Worm (Caenorhabditis elegans) whole organism, mixed stage, embryonic: ENCODE data around the gene C28D4.4.
"Not testable (repeated sequence)": the region's sequence is repeated elsewhere in the genome, so short reads cannot be mapped to it uniquely, and the experiment has no call there.

Experiments
- bed-3 ChIP-seq: fragments of 200-800 bp; sonication (Bioruptor generic); optimal IDR thresholded peaks from 3 replicates; lab custom pipeline; 2018; ENCODE audit warnings: mild to moderate bottlenecking, missing genetic modification characterization, moderate library complexity, missing compliant biosample characterization
- blmp-1 ChIP-seq: fragments of 150-350 bp; optimal IDR thresholded peaks from 2 replicates; lab custom pipeline; 2014; ENCODE audit warnings: missing biosample characterization, missing genetic modification characterization
- ceh-39 ChIP-seq: fragments of 150-350 bp; optimal IDR thresholded peaks from 2 replicates; lab custom pipeline; 2014; ENCODE audit warnings: missing biosample characterization, missing genetic modification characterization
- ceh-43 ChIP-seq: fragments of 200-800 bp; sonication (Bioruptor generic); optimal IDR thresholded peaks from 2 replicates; lab custom pipeline; 2018; ENCODE audit warnings: mild to moderate bottlenecking, missing genetic modification characterization, moderate library complexity, missing compliant biosample characterization
- ceh-83 ChIP-seq: fragments of 200-800 bp; sonication (Bioruptor generic); optimal IDR thresholded peaks from 2 replicates; lab custom pipeline; 2018; ENCODE audit warnings: mild to moderate bottlenecking, missing genetic modification characterization, missing compliant biosample characterization
- ces-1 ChIP-seq: fragments of 150-350 bp; optimal IDR thresholded peaks from 2 replicates; lab custom pipeline; 2014; ENCODE audit warnings: missing biosample characterization, missing genetic modification reagents, missing genetic modification characterization
- cnd-1 ChIP-seq: fragments of 200-800 bp; sonication (Bioruptor generic); optimal IDR thresholded peaks from 2 replicates; lab custom pipeline; 2018; ENCODE audit warnings: mild to moderate bottlenecking, missing genetic modification characterization, missing compliant biosample characterization
- drap-1 ChIP-seq: fragments of 200-800 bp; sonication (Bioruptor generic); optimal IDR thresholded peaks from 3 replicates; lab custom pipeline; 2018; ENCODE audit warnings: mild to moderate bottlenecking, missing genetic modification characterization, missing compliant biosample characterization
- elt-1 ChIP-seq: sonication (generic microtip); optimal IDR thresholded peaks from 2 replicates; lab custom pipeline; 2017; ENCODE audit warnings: missing genetic modification characterization, mild to moderate bottlenecking, missing compliant biosample characterization, antibody characterized with exemption, moderate library complexity, borderline replicate concordance; ENCODE audit not compliant: insufficient read depth
- elt-3 ChIP-seq: fragments of 150-350 bp; optimal IDR thresholded peaks from 2 replicates; lab custom pipeline; 2014; ENCODE audit warnings: missing biosample characterization, missing genetic modification characterization
- flh-1 ChIP-seq: fragments of 200-800 bp; sonication (Bioruptor generic); optimal IDR thresholded peaks from 2 replicates; lab custom pipeline; 2018; ENCODE audit warnings: mild to moderate bottlenecking, missing genetic modification characterization, moderate library complexity, missing compliant biosample characterization
- hlh-1 ChIP-seq: fragments of 150-350 bp; optimal IDR thresholded peaks from 2 replicates; lab custom pipeline; 2014; ENCODE audit warnings: missing biosample characterization, missing genetic modification reagents, missing genetic modification characterization
- lin-13 ChIP-seq: fragments of 150-350 bp; optimal IDR thresholded peaks from 2 replicates; lab custom pipeline; 2014; ENCODE audit warnings: missing biosample characterization, missing genetic modification characterization
- lin-32 ChIP-seq: fragments of 200-800 bp; sonication (Bioruptor generic); optimal IDR thresholded peaks from 2 replicates; lab custom pipeline; 2018; ENCODE audit warnings: mild to moderate bottlenecking, missing genetic modification characterization, missing compliant biosample characterization
- lsy-2 ChIP-seq: fragments of 150-350 bp; optimal IDR thresholded peaks from 2 replicates; lab custom pipeline; 2014; ENCODE audit warnings: missing biosample characterization, missing genetic modification characterization
- mab-5 ChIP-seq: fragments of 150-350 bp; optimal IDR thresholded peaks from 2 replicates; lab custom pipeline; 2014; ENCODE audit warnings: missing biosample characterization, missing genetic modification characterization
- mep-1 ChIP-seq: fragments of 150-350 bp; optimal IDR thresholded peaks from 2 replicates; lab custom pipeline; 2017; ENCODE audit warnings: missing biosample characterization, missing genetic modification reagents, missing genetic modification characterization, inconsistent platforms
- mls-2 ChIP-seq: sonication (generic microtip); optimal IDR thresholded peaks from 2 replicates; lab custom pipeline; 2016; ENCODE audit warnings: mild to moderate bottlenecking, missing genetic modification characterization, moderate library complexity, missing compliant biosample characterization
- nhr-12 ChIP-seq: fragments of 150-350 bp; optimal IDR thresholded peaks from 2 replicates; lab custom pipeline; 2014; ENCODE audit warnings: missing biosample characterization, missing genetic modification characterization
- nhr-2 ChIP-seq: fragments of 150-350 bp; optimal IDR thresholded peaks from 2 replicates; lab custom pipeline; 2014; ENCODE audit warnings: missing biosample characterization, missing genetic modification characterization
- nhr-237 ChIP-seq: fragments of 150-350 bp; optimal IDR thresholded peaks from 2 replicates; lab custom pipeline; 2014; ENCODE audit warnings: missing biosample characterization, missing genetic modification characterization
- nhr-28 ChIP-seq: fragments of 150-350 bp; optimal IDR thresholded peaks from 2 replicates; lab custom pipeline; 2014; ENCODE audit warnings: missing biosample characterization, missing genetic modification characterization
- pha-4 ChIP-seq: fragments of 150-350 bp; optimal IDR thresholded peaks from 2 replicates; lab custom pipeline; 2018; ENCODE audit warnings: missing biosample characterization, missing genetic modification reagents, missing genetic modification characterization
- sem-2 ChIP-seq: fragments of 200-800 bp; sonication (Bioruptor generic); optimal IDR thresholded peaks from 2 replicates; lab custom pipeline; 2018; ENCODE audit warnings: mild to moderate bottlenecking, missing genetic modification characterization, missing compliant biosample characterization
- snpc-4 ChIP-seq: fragments of 150-350 bp; optimal IDR thresholded peaks from 2 replicates; lab custom pipeline; 2014; ENCODE audit warnings: missing biosample characterization, missing genetic modification characterization
- tbx-8 ChIP-seq: fragments of 200-800 bp; sonication (Bioruptor generic); optimal IDR thresholded peaks from 2 replicates; lab custom pipeline; 2018; ENCODE audit warnings: mild to moderate bottlenecking, missing genetic modification characterization, moderate library complexity, missing compliant biosample characterization
- unc-120 ChIP-seq: sonication (generic microtip); optimal IDR thresholded peaks from 2 replicates; lab custom pipeline; 2017; ENCODE audit warnings: missing genetic modification characterization, missing compliant biosample characterization; ENCODE audit not compliant: poor library complexity, severe bottlenecking
- unc-62 ChIP-seq: fragments of 150-350 bp; optimal IDR thresholded peaks from 2 replicates; lab custom pipeline; 2014; ENCODE audit warnings: missing biosample characterization, missing genetic modification reagents, missing genetic modification characterization
- ztf-11 ChIP-seq: fragments of 150-350 bp; optimal IDR thresholded peaks from 2 replicates; lab custom pipeline; 2014; ENCODE audit warnings: missing biosample characterization, missing genetic modification characterization

C28D4.4 gene

ce11 chrIV:9742883-9743282, 1.9 kb downstream of the C28D4.4 start, which contains the start of gene C28D4.7:
Gene C28D4.7 (minus strand): TSS chrIV:9743147.
- TF ChIP-seq unc-62 (GFP tag; lab: Kevin White, UChicago), result no peak
- no peak for TF ChIP-seq elt-3
- no peak for TF ChIP-seq drap-1 (GFP tag; lab: Kevin White, UChicago)
- no peak for TF ChIP-seq bed-3 (GFP tag; lab: Kevin White, UChicago)
- TF ChIP-seq lin-13 (tag; lab: Kevin White, UChicago), result no peak
- no peak for TF ChIP-seq cnd-1
- no peak for TF ChIP-seq hlh-1
- TF ChIP-seq ceh-43, result no peak
- no peak for TF ChIP-seq lin-32
- TF ChIP-seq ceh-83 (GFP tag; lab: Kevin White, UChicago), result no peak
- TF ChIP-seq flh-1, result no peak
- TF ChIP-seq, all 35 proteins: peak for 0

- not testable (repeated sequence) for TF ChIP-seq unc-62 (GFP tag; lab: Kevin White, UChicago); snpc-4 (tag; lab: Kevin White, UChicago); flh-1
Observed at ce11 chrIV:9740851-9741549, 3.8 kb downstream of the C28D4.4 start, which contains the start of gene gln-6. Gene gln-6 (minus strand): TSS chrIV:9740901.

- TF ChIP-seq bed-3 (GFP tag; lab: Kevin White, UChicago) (no peak), drap-1 (GFP tag; lab: Kevin White, UChicago) (no peak), cnd-1 (no peak), nhr-237 (no peak), nhr-28 (tag; lab: Kevin White, UChicago) (no peak), ztf-11 (tag; lab: Kevin White, UChicago) (no peak), ceh-43 (no peak), pha-4 (no peak), tbx-8 (GFP tag; lab: Kevin White, UChicago) (no peak), lin-13 (tag; lab: Kevin White, UChicago) (no peak), mls-2 (tag; lab: Kevin White, UChicago) (no peak), elt-1 (tag; lab: Kevin White, UChicago) (no peak)
- TF ChIP-seq, all 35 proteins: peak for 0
Observed at ce11 chrIV:9739001-9739400, 5.8 kb downstream of the C28D4.4 start.

ce11 chrIV:9738194-9738593, 6.6 kb downstream of the C28D4.4 start, which contains the start of gene C28D4.10:
Gene C28D4.10 (plus strand): TSS chrIV:9738494.
- TF ChIP-seq mab-5 (tag; lab: Kevin White, UChicago), result no peak
- TF ChIP-seq elt-1 (tag; lab: Kevin White, UChicago), result no peak
- no peak for TF ChIP-seq lsy-2 (tag; lab: Kevin White, UChicago)
- no peak for TF ChIP-seq nhr-28 (tag; lab: Kevin White, UChicago)
- no peak for TF ChIP-seq flh-1
- no peak for TF ChIP-seq mls-2 (tag; lab: Kevin White, UChicago)
- TF ChIP-seq lin-32, result no peak
- TF ChIP-seq nhr-12, result no peak
- TF ChIP-seq nhr-237, result no peak
- TF ChIP-seq nhr-2 (tag; lab: Kevin White, UChicago), result no peak
- TF ChIP-seq drap-1 (GFP tag; lab: Kevin White, UChicago), result no peak
- no peak for TF ChIP-seq pha-4
- TF ChIP-seq, all 35 proteins: peak for 0

- no peak for TF ChIP-seq nhr-28 (tag; lab: Kevin White, UChicago)
- TF ChIP-seq ceh-39 (tag; lab: Kevin White, UChicago), result no peak
- no peak for TF ChIP-seq elt-3
- no peak for TF ChIP-seq lin-13 (tag; lab: Kevin White, UChicago)
- TF ChIP-seq mab-5 (tag; lab: Kevin White, UChicago), result no peak
- no peak for TF ChIP-seq flh-1
- TF ChIP-seq snpc-4 (tag; lab: Kevin White, UChicago), result no peak
- no peak for TF ChIP-seq nhr-12
- no peak for TF ChIP-seq drap-1 (GFP tag; lab: Kevin White, UChicago)
- TF ChIP-seq tbx-8 (GFP tag; lab: Kevin White, UChicago), result no peak
- TF ChIP-seq ztf-11 (tag; lab: Kevin White, UChicago), result no peak
- no peak for TF ChIP-seq mep-1
Observed at ce11 chrIV:9737204-9737790, 7.5 kb downstream of the C28D4.4 start, which contains the start of gene cka-1. Gene cka-1 (minus strand): TSS chrIV:9737621.

ce11 chrIV:9735750-9736149, 9.1 kb downstream of the C28D4.4 start:
- TF ChIP-seq tbx-8 (GFP tag; lab: Kevin White, UChicago), result no peak
- TF ChIP-seq nhr-237, result no peak
- no peak for TF ChIP-seq mep-1
- TF ChIP-seq snpc-4 (tag; lab: Kevin White, UChicago), result no peak
- TF ChIP-seq ces-1 (GFP tag; lab: Kevin White, UChicago), result no peak
- TF ChIP-seq lin-32, result no peak
- no peak for TF ChIP-seq sem-2
- no peak for TF ChIP-seq nhr-28 (tag; lab: Kevin White, UChicago)
- no peak for TF ChIP-seq mab-5 (tag; lab: Kevin White, UChicago)
- TF ChIP-seq unc-120, result no peak
- no peak for TF ChIP-seq pha-4
- TF ChIP-seq blmp-1 (tag; lab: Kevin White, UChicago), result no peak
- TF ChIP-seq nhr-12, result no peak
- TF ChIP-seq, all 35 proteins: peak for 0
